Fruit fly (Drosophila melanogaster): ENCODE data around the gene CG33500.
A peak's percentile ranks its signal among the peaks of the same experiment; 100 is the strongest.

CG33500 gene

dm6 chr3L:11552996-11553671, 44.7 kb downstream of the CG33500 start (continued):
- TF ChIP-seq HLH3B (GFP tag; IDR thresholded peaks at IDR 0.05) (0 out of 2 replicates have a peak, but pooled peaks have one; percentile 11), CG3995 (GFP tag; optimal IDR thresholded peaks at IDR 0.05) (no peak), CG32767 (GFP tag; IDR thresholded peaks at IDR 0.05) (peak; percentile 32; the same call in 1 of the 2 replicates), yki (optimal IDR thresholded peaks at IDR 0.05) (peak; percentile 96), CG2199 (GFP tag; IDR thresholded peaks at IDR 0.05) (peak; percentile 74; the same call in 1 of the 3 replicates), CG13894 (tag; optimal IDR thresholded peaks at IDR 0.05) (peak; percentile 69), MTF-1 (GFP tag; optimal IDR thresholded peaks at IDR 0.05; ENCODE audit: borderline replicate concordance) (peak; percentile 11), sr (GFP tag; IDR thresholded peaks at IDR 0.05) (peak; percentile 60; the same call in 2 of the 3 replicates), CG11560 (tag; IDR thresholded peaks at IDR 0.05) (no peak), bbx (GFP tag; IDR thresholded peaks at IDR 0.05; ENCODE audit: partially characterized antibody) (peak; percentile 52; the same call in 1 of the 2 replicates), vvl (GFP tag; IDR thresholded peaks at IDR 0.05) (peak; percentile 85; the same call in 1 of the 2 replicates), CG9797 (GFP tag; optimal IDR thresholded peaks at IDR 0.05) (no peak), CG1024 (GFP tag; IDR thresholded peaks at IDR 0.05) (0 out of 2 replicates have a peak, but pooled peaks have one; percentile 6), fu2 (GFP tag; optimal IDR thresholded peaks at IDR 0.05) (no peak), CG18599 (GFP tag; optimal IDR thresholded peaks at IDR 0.05) (peak; percentile 49), CG6254 (GFP tag; optimal IDR thresholded peaks at IDR 0.05) (peak; percentile 22), tin (GFP tag; optimal IDR thresholded peaks at IDR 0.05) (peak; percentile 7), CG6854 (GFP tag; optimal IDR thresholded peaks at IDR 0.05) (peak; percentile 29), CG14014 (GFP tag; IDR thresholded peaks at IDR 0.05) (peak; percentile 6; the same call in 1 of the 2 replicates), gce (GFP tag; IDR thresholded peaks at IDR 0.05) (peak; percentile 43; the same call in 2 of the 3 replicates), CG12659 (GFP tag; optimal IDR thresholded peaks at IDR 0.05) (peak; percentile 5), CG12071 (GFP tag; optimal IDR thresholded peaks at IDR 0.05) (peak; percentile 69), otp (GFP tag; IDR thresholded peaks at IDR 0.05) (peak; percentile 29; the same call in 1 of the 3 replicates), HHEX (GFP tag; optimal IDR thresholded peaks at IDR 0.05) (no peak), Blimp-1 (GFP tag; optimal IDR thresholded peaks at IDR 0.05) (peak; percentile 32), sug (tag; optimal IDR thresholded peaks at IDR 0.05) (peak; percentile 50), CG3838 (GFP tag; optimal IDR thresholded peaks at IDR 0.05) (peak; percentile 71), twi (tag; optimal IDR thresholded peaks at IDR 0.05) (no peak), CG3847 (GFP tag; IDR thresholded peaks at IDR 0.05) (no peak), YL-1 (GFP tag; optimal IDR thresholded peaks at IDR 0.05) (peak; percentile 21), psq (GFP tag; optimal IDR thresholded peaks at IDR 0.05) (peak; percentile 74), unc-4 (GFP tag; IDR thresholded peaks at IDR 0.05; ENCODE audit: partially characterized antibody) (peak; percentile 62), zf30C (GFP tag; optimal IDR thresholded peaks at IDR 0.05) (peak; percentile 77), Ada2b (GFP tag; IDR thresholded peaks at IDR 0.05) (no peak), dati (GFP tag; IDR thresholded peaks at IDR 0.05) (no peak), her (GFP tag; optimal IDR thresholded peaks at IDR 0.05) (no peak), HmgZ (tag; optimal IDR thresholded peaks at IDR 0.05) (peak; percentile 86), slbo (GFP tag; IDR thresholded peaks at IDR 0.05) (peak; percentile 29; the same call in 1 of the 2 replicates), CG11696 (GFP tag; IDR thresholded peaks at IDR 0.05) (0 out of 2 replicates have a peak, but pooled peaks have one; percentile 17), gsb-n (tag; optimal IDR thresholded peaks at IDR 0.05) (peak; percentile 14), CG42726 (GFP tag; IDR thresholded peaks at IDR 0.05; ENCODE audit: partially characterized antibody) (peak; percentile 58; the same call in 1 of the 2 replicates), nerfin-1 (tag; optimal IDR thresholded peaks at IDR 0.05) (peak; percentile 69), CG17385 (GFP tag; optimal IDR thresholded peaks at IDR 0.05) (peak; percentile 26), rib (GFP tag; IDR thresholded peaks at IDR 0.05) (peak; percentile 82), CG2875 (GFP tag; optimal IDR thresholded peaks at IDR 0.05) (peak; percentile 13), CG3407 (GFP tag; optimal IDR thresholded peaks at IDR 0.05) (peak; percentile 1), CG10366 (GFP tag; IDR thresholded peaks at IDR 0.05) (no peak), ash1 (GFP tag; optimal IDR thresholded peaks at IDR 0.05) (peak; percentile 17), CG13624 (GFP tag; optimal IDR thresholded peaks at IDR 0.05) (peak; percentile 40)

All from whole organism, embryonic.